Worm (Caenorhabditis elegans): ENCODE results near the gene K05F1.8.
"Not testable (repeated sequence)": the region's sequence is repeated elsewhere in the genome, so short reads cannot be mapped to it uniquely, and the experiment has no call there.

K05F1.8 gene

DNA sequence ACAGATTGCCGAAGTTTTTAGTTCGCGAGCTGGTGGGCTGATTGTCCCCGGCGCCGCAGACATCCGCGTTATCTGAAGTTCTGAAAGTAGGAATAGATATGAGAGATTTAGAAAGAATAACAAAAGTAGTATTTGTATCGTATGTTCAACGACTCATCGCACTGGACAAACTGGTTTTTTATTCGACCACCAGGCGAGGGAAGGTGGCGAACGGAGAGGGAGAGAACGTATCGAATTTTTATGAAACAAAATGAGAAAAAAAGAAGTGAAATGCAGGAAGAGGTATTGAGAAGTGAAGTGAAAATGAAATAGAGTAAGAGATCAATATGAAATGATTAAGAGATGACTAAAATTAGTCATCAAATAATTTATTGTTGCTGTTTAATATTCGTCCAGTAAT is 27.9 kb upstream of the K05F1.8 start, which contains the start of gene tbc-2:
TSS of gene tbc-2 (minus strand) at position 80 of the 400 bp plus-strand sequence.
- TF ChIP-seq tbx-37 (GFP tag; conservative IDR thresholded peaks at IDR 0.05) (no peak), hmg-4 (GFP tag; optimal IDR thresholded peaks at IDR 0.05) (no peak), ets-7 (tag; optimal IDR thresholded peaks at IDR 0.05) (no peak), tbx-11 (GFP tag; IDR thresholded peaks at IDR 0.05) (no peak), tra-4 (tag; optimal IDR thresholded peaks at IDR 0.05) (no peak), scrt-1 (GFP tag; IDR thresholded peaks at IDR 0.05) (no peak)

DNA sequence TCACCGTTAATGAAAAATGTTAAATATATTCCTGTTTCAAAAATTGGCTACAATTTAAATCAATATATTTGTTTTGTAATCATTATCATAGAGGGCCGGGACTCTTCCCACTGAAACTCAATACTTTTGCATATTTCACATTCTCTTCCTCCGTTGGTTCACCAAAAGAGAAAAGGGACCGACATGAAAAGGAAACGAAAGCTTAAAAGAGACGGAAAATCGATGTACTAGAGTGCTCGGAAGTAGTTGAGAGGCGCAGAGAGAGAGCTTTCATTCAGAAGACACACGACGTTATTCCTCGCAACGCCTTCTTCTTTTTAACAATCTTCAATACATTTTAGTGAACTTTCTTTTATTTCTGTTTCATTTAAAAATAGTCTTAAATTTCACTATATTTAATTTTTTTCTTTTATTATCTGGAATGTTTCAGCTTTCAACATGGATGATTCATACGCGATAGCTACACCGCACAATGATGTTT is 20.9 kb upstream of the K05F1.8 start, which contains the start of gene ehs-1:
TSS of gene ehs-1 (plus strand) at position 431 of the 481 bp plus-strand sequence.
- TF ChIP-seq ama-1 (optimal IDR thresholded peaks at IDR 0.05) (no peak), hmbx-1 (tag; optimal IDR thresholded peaks at IDR 0.05) (no peak), tra-4 (tag; optimal IDR thresholded peaks at IDR 0.05) (no peak), ceh-36 (tag; optimal IDR thresholded peaks at IDR 0.05) (no peak)

DNA sequence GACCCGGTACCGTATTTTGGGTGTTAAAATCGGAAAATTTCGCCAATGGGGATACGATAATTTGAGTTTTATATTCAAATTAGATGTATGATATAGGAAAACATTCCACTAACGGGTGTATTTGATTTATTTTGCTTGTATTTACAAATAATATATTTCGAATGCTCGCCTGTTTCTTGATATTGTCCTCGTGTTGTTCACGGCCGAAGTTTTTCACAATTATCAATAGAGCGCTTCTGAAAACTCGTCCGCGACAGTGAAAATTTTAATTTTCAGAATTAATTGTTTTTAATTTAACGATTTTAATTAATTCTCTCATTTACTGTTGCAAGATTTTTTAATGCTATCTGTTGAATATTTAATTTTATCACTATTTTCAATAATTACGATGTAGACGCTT is 20.2 kb upstream of the K05F1.8 start:
- no peak for TF ChIP-seq ceh-36 (tag; optimal IDR thresholded peaks at IDR 0.05)
- no peak for TF ChIP-seq tbx-37 (GFP tag; conservative IDR thresholded peaks at IDR 0.05)
- no peak for TF ChIP-seq B0310.2 (tag; optimal IDR thresholded peaks at IDR 0.05)
- no peak for TF ChIP-seq ets-7 (tag; optimal IDR thresholded peaks at IDR 0.05)
- TF ChIP-seq hmbx-1 (tag; optimal IDR thresholded peaks at IDR 0.05) = no peak
- no peak for TF ChIP-seq hmg-4 (GFP tag; optimal IDR thresholded peaks at IDR 0.05)
- no peak for TF ChIP-seq flt-1 (GFP tag; IDR thresholded peaks at IDR 0.05)
- no peak for TF ChIP-seq aly-1 (tag; optimal IDR thresholded peaks at IDR 0.05)
- TF ChIP-seq pes-1 (GFP tag; IDR thresholded peaks at IDR 0.05) = no peak
- TF ChIP-seq ceh-13 (GFP tag; optimal IDR thresholded peaks at IDR 0.05) = no peak
- no peak for TF ChIP-seq F13C5.2 (tag; optimal IDR thresholded peaks at IDR 0.05)
- no peak for TF ChIP-seq hnd-1 (tag; optimal IDR thresholded peaks at IDR 0.05)
- no peak for TF ChIP-seq sea-1 (GFP tag; conservative IDR thresholded peaks at IDR 0.05)
- TF ChIP-seq ama-1 (optimal IDR thresholded peaks at IDR 0.05) = no peak
- TF ChIP-seq tbx-11 (GFP tag; IDR thresholded peaks at IDR 0.05) = no peak
- no peak for TF ChIP-seq tra-4 (tag; optimal IDR thresholded peaks at IDR 0.05)

DNA sequence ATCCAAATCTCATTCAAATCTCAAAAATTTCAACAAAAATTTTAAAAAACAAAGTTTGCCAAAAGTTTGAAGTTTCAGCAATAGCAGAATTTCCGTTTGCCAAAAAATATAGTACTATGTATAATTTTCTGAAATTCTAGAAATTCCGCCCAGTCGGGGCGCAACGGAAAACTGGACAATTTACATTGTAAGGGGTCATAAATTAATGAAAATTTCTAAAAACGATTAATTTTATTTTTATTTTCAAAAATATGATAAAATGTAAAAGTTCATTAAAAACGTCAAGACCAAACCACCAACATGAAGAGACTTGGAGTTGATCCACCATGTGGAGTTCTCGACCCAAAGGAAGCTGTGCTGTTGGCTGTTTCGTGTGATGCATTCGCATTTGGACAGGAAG is 18.8 kb upstream of the K05F1.8 start, which contains the start of gene ZK1248.4:
TSS of gene ZK1248.4 (plus strand) at position 301 of the 400 bp plus-strand sequence.
- TF ChIP-seq tbx-11 (GFP tag; IDR thresholded peaks at IDR 0.05) (no peak), F13C5.2 (tag; optimal IDR thresholded peaks at IDR 0.05) (no peak), hmg-4 (GFP tag; optimal IDR thresholded peaks at IDR 0.05) (no peak), B0310.2 (tag; optimal IDR thresholded peaks at IDR 0.05) (no peak), tbx-37 (GFP tag; conservative IDR thresholded peaks at IDR 0.05) (no peak), hmbx-1 (tag; optimal IDR thresholded peaks at IDR 0.05) (no peak), scrt-1 (GFP tag; IDR thresholded peaks at IDR 0.05) (no peak), aly-1 (tag; optimal IDR thresholded peaks at IDR 0.05) (no peak), ama-1 (optimal IDR thresholded peaks at IDR 0.05) (no peak), flt-1 (GFP tag; IDR thresholded peaks at IDR 0.05) (no peak), sea-1 (GFP tag; conservative IDR thresholded peaks at IDR 0.05) (no peak), hnd-1 (tag; optimal IDR thresholded peaks at IDR 0.05) (no peak), ceh-36 (tag; optimal IDR thresholded peaks at IDR 0.05) (no peak), tra-4 (tag; optimal IDR thresholded peaks at IDR 0.05) (no peak), ceh-13 (GFP tag; optimal IDR thresholded peaks at IDR 0.05) (no peak)

DNA sequence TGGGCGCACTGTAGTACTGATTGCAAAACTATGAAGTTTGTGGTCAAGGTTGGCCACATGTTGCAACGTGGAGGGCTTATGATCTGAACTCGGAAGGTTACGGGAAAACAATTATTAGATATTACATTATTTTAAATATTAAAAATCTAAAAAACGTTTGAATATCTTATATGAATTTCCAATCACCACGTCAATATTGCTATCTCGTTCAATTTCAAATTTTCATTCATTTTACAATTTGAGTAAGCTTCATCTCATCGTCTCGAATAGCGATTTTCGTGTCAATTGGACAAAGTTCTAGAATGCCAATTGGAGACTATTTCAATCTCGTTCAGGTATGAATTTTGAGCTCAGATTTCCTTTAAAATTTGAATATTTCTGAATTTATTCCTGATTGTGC is 16.9 kb upstream of the K05F1.8 start, which contains the start of gene ZK1248.20:
TSS of gene ZK1248.20 (plus strand) at position 301 of the 400 bp plus-strand sequence.
- no peak for TF ChIP-seq tbx-37 (GFP tag; conservative IDR thresholded peaks at IDR 0.05)
- no peak for TF ChIP-seq tbx-11 (GFP tag; IDR thresholded peaks at IDR 0.05)
- TF ChIP-seq ceh-13 (GFP tag; optimal IDR thresholded peaks at IDR 0.05) = no peak
- no peak for TF ChIP-seq hmbx-1 (tag; optimal IDR thresholded peaks at IDR 0.05)
- TF ChIP-seq sea-1 (GFP tag; conservative IDR thresholded peaks at IDR 0.05) = no peak
- TF ChIP-seq ama-1 (optimal IDR thresholded peaks at IDR 0.05) = no peak
- TF ChIP-seq ceh-36 (tag; optimal IDR thresholded peaks at IDR 0.05) = no peak
- TF ChIP-seq tra-4 (tag; optimal IDR thresholded peaks at IDR 0.05) = no peak
- TF ChIP-seq pes-1 (GFP tag; IDR thresholded peaks at IDR 0.05) = no peak
- no peak for TF ChIP-seq hnd-1 (tag; optimal IDR thresholded peaks at IDR 0.05)
- no peak for TF ChIP-seq aly-1 (tag; optimal IDR thresholded peaks at IDR 0.05)
- no peak for TF ChIP-seq flt-1 (GFP tag; IDR thresholded peaks at IDR 0.05)
- no peak for TF ChIP-seq scrt-1 (GFP tag; IDR thresholded peaks at IDR 0.05)
- no peak for TF ChIP-seq B0310.2 (tag; optimal IDR thresholded peaks at IDR 0.05)
- no peak for TF ChIP-seq ets-7 (tag; optimal IDR thresholded peaks at IDR 0.05)
- no peak for TF ChIP-seq hmg-4 (GFP tag; optimal IDR thresholded peaks at IDR 0.05)
- TF ChIP-seq F13C5.2 (tag; optimal IDR thresholded peaks at IDR 0.05) = no peak

DNA sequence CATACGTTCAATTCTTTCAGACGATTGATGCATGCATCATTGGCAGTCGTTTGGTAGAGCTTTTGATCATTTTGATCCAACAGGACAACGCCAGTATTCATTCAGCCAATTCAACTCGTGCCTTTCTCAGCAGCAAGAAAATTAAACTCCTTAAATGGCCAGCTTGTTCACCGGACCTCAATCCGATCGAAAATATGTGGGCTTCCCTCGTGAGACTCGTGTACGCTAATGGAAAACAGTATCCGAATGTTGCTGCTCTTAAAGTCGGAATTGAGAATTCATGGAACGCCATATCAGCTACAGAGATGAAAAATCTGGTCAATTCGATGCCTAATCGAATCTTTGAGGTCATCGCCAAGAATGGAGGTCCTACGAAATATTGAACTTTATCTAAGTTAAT is 15.9 kb upstream of the K05F1.8 start, which contains the start of gene wago-5:
TSS of gene wago-5 (minus strand) at position 101 of the 400 bp plus-strand sequence.
- TF ChIP-seq F13C5.2 (tag; optimal IDR thresholded peaks at IDR 0.05); hmbx-1 (tag; optimal IDR thresholded peaks at IDR 0.05); pes-1 (GFP tag; IDR thresholded peaks at IDR 0.05): not testable (repeated sequence)

DNA sequence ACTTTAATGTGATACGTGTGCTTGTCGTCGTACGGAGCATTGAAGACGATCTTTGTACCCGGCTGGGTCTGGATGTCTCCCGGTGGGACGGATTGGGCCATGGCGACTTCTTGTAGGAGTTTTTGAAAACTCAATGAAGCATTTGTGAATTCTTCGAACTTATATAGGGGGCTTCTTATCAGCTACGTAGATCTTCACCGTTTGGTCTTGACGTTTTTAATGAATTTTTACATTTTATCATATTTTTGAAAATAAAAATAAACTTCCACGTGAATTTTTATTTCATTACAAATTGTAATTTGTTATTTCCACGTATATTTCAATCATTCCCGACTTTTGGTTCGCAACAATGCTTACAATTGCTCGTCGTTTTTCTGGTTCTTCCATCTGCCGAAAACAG is 10.8 kb upstream of the K05F1.8 start, which contains the start of the genes msp-64 and ZK1248.5:
TSS of gene msp-64 (minus strand) at position 101 of the 400 bp plus-strand sequence.
TSS of gene ZK1248.5 (plus strand) at position 285 of the 400 bp plus-strand sequence.
- TF ChIP-seq flt-1 (GFP tag; IDR thresholded peaks at IDR 0.05) (no peak), tbx-37 (GFP tag; conservative IDR thresholded peaks at IDR 0.05) (no peak), tbx-11 (GFP tag; IDR thresholded peaks at IDR 0.05) (no peak), ets-7 (tag; optimal IDR thresholded peaks at IDR 0.05) (no peak), ceh-36 (tag; optimal IDR thresholded peaks at IDR 0.05) (no peak), tra-4 (tag; optimal IDR thresholded peaks at IDR 0.05) (no peak), aly-1 (tag; optimal IDR thresholded peaks at IDR 0.05) (no peak), sea-1 (GFP tag; conservative IDR thresholded peaks at IDR 0.05) (no peak), pes-1 (GFP tag; IDR thresholded peaks at IDR 0.05) (no peak), ceh-13 (GFP tag; optimal IDR thresholded peaks at IDR 0.05) (no peak), hmg-4 (GFP tag; optimal IDR thresholded peaks at IDR 0.05) (no peak), scrt-1 (GFP tag; IDR thresholded peaks at IDR 0.05) (no peak), hmbx-1 (tag; optimal IDR thresholded peaks at IDR 0.05) (no peak)
